Fruit fly (Drosophila melanogaster): Measurements from ENCODE around the gene Usp12-46.

The Usp12-46 gene

dm6 chr3R:22793953-22794352 lies 43.3 kb downstream of the Usp12-46 start (continued):
- TF ChIP-seq usp (GFP tag; optimal IDR thresholded peaks at IDR 0.05) (no peak), CG34376 (GFP tag; optimal IDR thresholded peaks at IDR 0.05) (no peak), CG6813 (GFP tag; optimal IDR thresholded peaks at IDR 0.05) (no peak), Tbp (GFP tag; optimal IDR thresholded peaks at IDR 0.05) (peak; percentile 84), CG9932 (GFP tag; IDR thresholded peaks at IDR 0.05) (no peak), tll (GFP tag; optimal IDR thresholded peaks at IDR 0.05) (no peak), nau (GFP tag; optimal IDR thresholded peaks at IDR 0.05) (no peak), nom (GFP tag; optimal IDR thresholded peaks at IDR 0.05) (no peak), Nf-YC (tag; optimal IDR thresholded peaks at IDR 0.05) (no peak), CG14710 (tag; optimal IDR thresholded peaks at IDR 0.05) (peak; percentile 19), CG17359 (tag; optimal IDR thresholded peaks at IDR 0.05) (no peak), CG10209 (GFP tag; optimal IDR thresholded peaks at IDR 0.05) (no peak), wek (GFP tag; optimal IDR thresholded peaks at IDR 0.05) (no peak), CG9215 (GFP tag; IDR thresholded peaks at IDR 0.05) (no peak), Meics (GFP tag; optimal IDR thresholded peaks at IDR 0.05) (no peak), PHDP (tag; optimal IDR thresholded peaks at IDR 0.05) (no peak), Hmx (GFP tag; optimal IDR thresholded peaks at IDR 0.05) (no peak), CG5953 (GFP tag; IDR thresholded peaks at IDR 0.05) (no peak), CG10321 (GFP tag; IDR thresholded peaks at IDR 0.05) (no peak), Vsx1 (GFP tag; optimal IDR thresholded peaks at IDR 0.05) (no peak), Mes4 (GFP tag; optimal IDR thresholded peaks at IDR 0.05) (no peak), CG13894 (tag; optimal IDR thresholded peaks at IDR 0.05) (no peak), zen (tag; optimal IDR thresholded peaks at IDR 0.05) (peak; percentile 55), Poxn (GFP tag; IDR thresholded peaks at IDR 0.05) (no peak), TFAM (GFP tag; optimal IDR thresholded peaks at IDR 0.05) (no peak), CG14965 (GFP tag; optimal IDR thresholded peaks at IDR 0.05; ENCODE audit: borderline replicate concordance) (no peak), Pdp1 (GFP tag; optimal IDR thresholded peaks at IDR 0.05) (no peak), pum (GFP tag; optimal IDR thresholded peaks at IDR 0.05) (no peak), CG6654 (GFP tag; optimal IDR thresholded peaks at IDR 0.05) (peak; percentile 100), CG42726 (GFP tag; IDR thresholded peaks at IDR 0.05; ENCODE audit: partially characterized antibody) (peak; percentile 76), CG13775 (GFP tag; optimal IDR thresholded peaks at IDR 0.05) (no peak), CG18011 (GFP tag; optimal IDR thresholded peaks at IDR 0.05) (no peak), BtbVII (GFP tag; optimal IDR thresholded peaks at IDR 0.05) (no peak), tna (GFP tag; IDR thresholded peaks at IDR 0.05; ENCODE audit: partially characterized antibody) (peak; percentile 47; the same call in 1 of the 2 replicates), CG14667 (GFP tag; IDR thresholded peaks at IDR 0.05) (no peak), CG18476 (GFP tag; optimal IDR thresholded peaks at IDR 0.05) (no peak), CG6791 (GFP tag; IDR thresholded peaks at IDR 0.05; ENCODE audit: partially characterized antibody) (peak; percentile 71; the same call in 1 of the 3 replicates), Ssrp (tag; optimal IDR thresholded peaks at IDR 0.05) (peak; percentile 58), Bgb (GFP tag; IDR thresholded peaks at IDR 0.05; ENCODE audit: partially characterized antibody) (peak; percentile 73), Neu2 (GFP tag; optimal IDR thresholded peaks at IDR 0.05; ENCODE audit: borderline replicate concordance) (no peak), Side (GFP tag; optimal IDR thresholded peaks at IDR 0.05) (no peak), sr (GFP tag; IDR thresholded peaks at IDR 0.05) (no peak), CG14050 (GFP tag; IDR thresholded peaks at IDR 0.05) (no peak), sob (GFP tag; IDR thresholded peaks at IDR 0.05) (no peak), gsb-n (tag; optimal IDR thresholded peaks at IDR 0.05) (no peak), repo (GFP tag; optimal IDR thresholded peaks at IDR 0.05) (no peak), CG8359 (GFP tag; optimal IDR thresholded peaks at IDR 0.05; ENCODE audit: borderline replicate concordance) (no peak), Oli (tag; optimal IDR thresholded peaks at IDR 0.05) (no peak), peb (GFP tag; IDR thresholded peaks at IDR 0.05) (no peak), hbn (GFP tag; IDR thresholded peaks at IDR 0.05; ENCODE audit: partially characterized antibody) (no peak)

Data from whole organism, embryonic.